Fruit fly (Drosophila melanogaster) whole organism, embryonic: Measurements from ENCODE around the gene CG10747.
A peak's percentile ranks its signal among the peaks of the same experiment; 100 is the strongest.

Source experiments
- Ada2b ChIP-seq: fragments of 200-800 bp; sonication (Bioruptor generic); IDR thresholded peaks from 2 replicates; pipeline ENCODE4 v1.3.6; 2022; ENCODE audit warnings: missing biosample characterization, missing genetic modification characterization
- Antp ChIP-seq: fragments of 200-800 bp; sonication (Bioruptor generic); optimal IDR thresholded peaks from 3 replicates; lab custom pipeline; 2016; ENCODE audit warnings: missing biosample characterization, missing genetic modification characterization
- Atf-2 ChIP-seq: fragments of 200-800 bp; sonication (Bioruptor generic); optimal IDR thresholded peaks from 2 replicates; lab custom pipeline; 2016; ENCODE audit warnings: missing biosample characterization, missing genetic modification characterization
- BtbVII ChIP-seq: fragments of 200-800 bp; sonication (Bioruptor generic); optimal IDR thresholded peaks from 3 replicates; lab custom pipeline; 2017; ENCODE audit warnings: missing biosample characterization, mild to moderate bottlenecking, missing genetic modification characterization
- CG11696 ChIP-seq: fragments of 200-800 bp; sonication (Bioruptor generic); IDR thresholded peaks from 2 replicates; pipeline ENCODE4 v1.3.6; 2022; ENCODE audit warnings: missing biosample characterization, missing genetic modification characterization
- CG12219 ChIP-seq: fragments of 200-800 bp; sonication (Bioruptor generic); optimal IDR thresholded peaks from 3 replicates; lab custom pipeline; 2018; ENCODE audit warnings: missing biosample characterization, mild to moderate bottlenecking, missing genetic modification characterization
- CG12391 ChIP-seq: fragments of 200-800 bp; sonication (Bioruptor generic); optimal IDR thresholded peaks from 3 replicates; lab custom pipeline; 2018; ENCODE audit warnings: missing biosample characterization, mild to moderate bottlenecking, missing genetic modification characterization, moderate library complexity
- CG15011 ChIP-seq: fragments of 200-800 bp; sonication (Bioruptor generic); optimal IDR thresholded peaks from 3 replicates; lab custom pipeline; 2018; ENCODE audit warnings: missing biosample characterization, mild to moderate bottlenecking, missing genetic modification characterization
- CG15514 ChIP-seq: fragments of 200-800 bp; sonication (Bioruptor generic); optimal IDR thresholded peaks from 3 replicates; lab custom pipeline; 2017; ENCODE audit warnings: missing biosample characterization, missing genetic modification characterization, mild to moderate bottlenecking, moderate library complexity, missing genetic modification reagents
- CG1602 ChIP-seq: fragments of 200-800 bp; sonication (Bioruptor generic); optimal IDR thresholded peaks from 3 replicates; lab custom pipeline; 2016; ENCODE audit warnings: missing biosample characterization, missing genetic modification characterization
- CG18619 ChIP-seq: fragments of 200-800 bp; sonication (Bioruptor generic); optimal IDR thresholded peaks from 3 replicates; lab custom pipeline; 2017; ENCODE audit warnings: missing biosample characterization, mild to moderate bottlenecking, missing genetic modification characterization
- CG31388 ChIP-seq: fragments of 200-800 bp; sonication (Bioruptor generic); optimal IDR thresholded peaks from 2 replicates; lab custom pipeline; 2016; ENCODE audit warnings: missing biosample characterization, missing genetic modification characterization
- CG3281 ChIP-seq: fragments of 200-800 bp; sonication (Bioruptor generic); optimal IDR thresholded peaks from 3 replicates; lab custom pipeline; 2017; ENCODE audit warnings: missing biosample characterization, mild to moderate bottlenecking, missing genetic modification characterization
- CG34376 ChIP-seq: fragments of 200-800 bp; sonication (Bioruptor generic); optimal IDR thresholded peaks from 2 replicates; lab custom pipeline; 2018; ENCODE audit warnings: missing biosample characterization, mild to moderate bottlenecking, missing genetic modification characterization
- CG5953 ChIP-seq: fragments of 200-800 bp; sonication (Bioruptor generic); IDR thresholded peaks from 2 replicates; pipeline ENCODE4 v1.3.6; 2022; ENCODE audit warnings: missing biosample characterization, missing genetic modification characterization
- CG6854 ChIP-seq: fragments of 200-800 bp; sonication (Bioruptor generic); optimal IDR thresholded peaks from 3 replicates; lab custom pipeline; 2017; ENCODE audit warnings: missing biosample characterization, mild to moderate bottlenecking, missing genetic modification characterization
- Dfd ChIP-seq, 2 experiments: fragments of >200 bp; optimal IDR thresholded peaks; 2 replicates each; lab custom pipeline; 2017; ENCODE audit warnings: missing biosample characterization in 2 of 2, missing genetic modification characterization in 2 of 2
- Doc3 ChIP-seq: fragments of 200-800 bp; sonication (Bioruptor generic); IDR thresholded peaks from 3 replicates; pipeline ENCODE4 v1.3.6; 2022; ENCODE audit warnings: missing biosample characterization, missing genetic modification characterization; ENCODE audit not compliant: partially characterized antibody
- Dp ChIP-seq: fragments of 200-800 bp; sonication (Bioruptor generic); optimal IDR thresholded peaks from 2 replicates; lab custom pipeline; 2018; ENCODE audit warnings: missing biosample characterization, mild to moderate bottlenecking, missing genetic modification characterization, moderate library complexity
- Hey ChIP-seq: fragments of 200-800 bp; sonication (Bioruptor generic); optimal IDR thresholded peaks from 3 replicates; lab custom pipeline; 2018; ENCODE audit warnings: missing biosample characterization, mild to moderate bottlenecking, missing genetic modification characterization
- HmgD ChIP-seq: fragments of 200-800 bp; sonication (Bioruptor generic); optimal IDR thresholded peaks from 3 replicates; lab custom pipeline; 2016; ENCODE audit warnings: missing biosample characterization, missing genetic modification characterization
- Hr78 ChIP-seq, 2 experiments: fragments of 200-800 bp in 1 of 2; fragments of >200 bp in 1 of 2; sonication (Bioruptor generic) in 1 of 2; optimal IDR thresholded peaks; 2 replicates each; lab custom pipeline; 2017 to 2019; ENCODE audit warnings: missing biosample characterization in 2 of 2, missing genetic modification characterization in 2 of 2, mild to moderate bottlenecking in 1 of 2, moderate library complexity in 1 of 2
- Hsf ChIP-seq: fragments of 200-800 bp; sonication (Bioruptor generic); optimal IDR thresholded peaks from 3 replicates; lab custom pipeline; 2016; ENCODE audit warnings: missing biosample characterization, missing genetic modification characterization
- Jarid2 ChIP-seq: fragments of 200-800 bp; sonication (Bioruptor generic); optimal IDR thresholded peaks from 3 replicates; lab custom pipeline; 2017; ENCODE audit warnings: mild to moderate bottlenecking, missing biosample characterization, missing genetic modification reagents, missing genetic modification characterization
- Lhr ChIP-seq: fragments of 200-800 bp; sonication (Bioruptor generic); optimal IDR thresholded peaks from 3 replicates; lab custom pipeline; 2017; ENCODE audit warnings: mild to moderate bottlenecking, missing biosample characterization, missing genetic modification reagents, missing genetic modification characterization
- Lim3 ChIP-seq: fragments of 200-800 bp; sonication (Bioruptor generic); IDR thresholded peaks from 2 replicates; pipeline ENCODE4 v1.3.6; 2022; ENCODE audit warnings: missing biosample characterization, missing genetic modification characterization
- Med ChIP-seq: fragments of 200-800 bp; sonication (Bioruptor generic); peaks from one replicate; lab custom pipeline; 2016; ENCODE audit warnings: missing biosample characterization, missing genetic modification characterization, mild to moderate bottlenecking, inconsistent platforms, moderate library complexity
- Mes4 ChIP-seq: fragments of 200-800 bp; sonication (Bioruptor generic); optimal IDR thresholded peaks from 2 replicates; lab custom pipeline; 2016; ENCODE audit warnings: missing biosample characterization, missing genetic modification characterization
- Tbp ChIP-seq: fragments of >200 bp; optimal IDR thresholded peaks from 2 replicates; lab custom pipeline; 2018; ENCODE audit warnings: missing biosample characterization, missing genetic modification characterization
- Xrp1 ChIP-seq: fragments of 200-800 bp; sonication (Bioruptor generic); IDR thresholded peaks from 2 replicates; pipeline ENCODE4 v1.3.6; 2022; ENCODE audit warnings: missing biosample characterization, missing genetic modification characterization
- ab ChIP-seq: fragments of 200-800 bp; sonication (Bioruptor generic); optimal IDR thresholded peaks from 2 replicates; lab custom pipeline; 2016; ENCODE audit warnings: missing biosample characterization, missing genetic modification characterization
- abd-A ChIP-seq: fragments of 200-800 bp; sonication (Bioruptor generic); optimal IDR thresholded peaks from 3 replicates; lab custom pipeline; 2019; ENCODE audit warnings: missing biosample characterization, mild to moderate bottlenecking, missing genetic modification characterization, moderate library complexity
- caup ChIP-seq: fragments of 200-800 bp; sonication (Bioruptor generic); optimal IDR thresholded peaks from 3 replicates; lab custom pipeline; 2017; ENCODE audit warnings: missing biosample characterization, mild to moderate bottlenecking, missing genetic modification characterization, moderate library complexity; ENCODE audit not compliant: severe bottlenecking
- eyg ChIP-seq: fragments of 200-800 bp; sonication (Bioruptor generic); optimal IDR thresholded peaks from 3 replicates; lab custom pipeline; 2016; ENCODE audit warnings: missing biosample characterization, missing genetic modification characterization
- gem ChIP-seq: fragments of 200-800 bp; sonication (Bioruptor generic); optimal IDR thresholded peaks from 2 replicates; lab custom pipeline; 2019; ENCODE audit warnings: missing biosample characterization, mild to moderate bottlenecking, missing genetic modification characterization, moderate library complexity
- gsb-n ChIP-seq: fragments of 200-800 bp; sonication (Bioruptor generic); optimal IDR thresholded peaks from 3 replicates; lab custom pipeline; 2018; ENCODE audit warnings: missing biosample characterization, mild to moderate bottlenecking, missing genetic modification characterization
- ham ChIP-seq: fragments of 200-800 bp; sonication (Bioruptor generic); IDR thresholded peaks from 2 replicates; pipeline ENCODE4 v1.3.6; 2022; ENCODE audit warnings: missing biosample characterization, missing genetic modification characterization
- lilli ChIP-seq: fragments of 200-800 bp; sonication (Bioruptor generic); optimal IDR thresholded peaks from 3 replicates; lab custom pipeline; 2016; ENCODE audit warnings: missing biosample characterization, missing genetic modification characterization
- lov ChIP-seq, 2 experiments: fragments of 200-800 bp in 1 of 2; fragments of >200 bp in 1 of 2; sonication (Bioruptor generic) in 1 of 2; IDR thresholded peaks in 1 of 2; optimal IDR thresholded peaks in 1 of 2; 2 replicates in 1 of 2; 3 replicates in 1 of 2; pipeline versions ENCODE4 v1.3.6 to Lab custom; 2017 to 2022; ENCODE audit warnings: missing biosample characterization in 1 of 2, missing genetic modification characterization in 1 of 2
- p53 ChIP-seq: fragments of 200-800 bp; sonication (Bioruptor generic); optimal IDR thresholded peaks from 2 replicates; lab custom pipeline; 2016; ENCODE audit warnings: missing biosample characterization, missing genetic modification characterization
- peb ChIP-seq: fragments of 200-800 bp; sonication (Bioruptor generic); IDR thresholded peaks from 2 replicates; pipeline ENCODE4 v1.3.6; 2022; ENCODE audit warnings: missing biosample characterization, missing genetic modification characterization
- pfk ChIP-seq: fragments of 200-800 bp; sonication (Bioruptor generic); optimal IDR thresholded peaks from 2 replicates; lab custom pipeline; 2018; ENCODE audit warnings: missing biosample characterization, mild to moderate bottlenecking, missing genetic modification characterization, moderate library complexity
- row ChIP-seq: fragments of 200-800 bp; sonication (Bioruptor generic); IDR thresholded peaks from 3 replicates; pipeline ENCODE4 v1.3.6; 2022; ENCODE audit warnings: missing biosample characterization, missing genetic modification characterization
- sima ChIP-seq: fragments of 200-800 bp; sonication (Bioruptor generic); optimal IDR thresholded peaks from 2 replicates; lab custom pipeline; 2016; ENCODE audit warnings: missing biosample characterization, missing genetic modification characterization
- sisA ChIP-seq: fragments of 200-800 bp; sonication (Bioruptor generic); IDR thresholded peaks from 2 replicates; pipeline ENCODE4 v1.3.6; 2022; ENCODE audit warnings: missing biosample characterization, missing genetic modification characterization
- stc ChIP-seq: fragments of 200-800 bp; sonication (Bioruptor generic); IDR thresholded peaks from 2 replicates; pipeline ENCODE4 v1.3.6; 2022; ENCODE audit warnings: missing biosample characterization, missing genetic modification characterization
- unc-4 ChIP-seq: fragments of 200-800 bp; sonication (Bioruptor generic); IDR thresholded peaks from 2 replicates; pipeline ENCODE4 v1.3.6; 2022; ENCODE audit warnings: missing biosample characterization, missing genetic modification characterization; ENCODE audit not compliant: partially characterized antibody
- zfh1 ChIP-seq: fragments of 200-800 bp; sonication (Bioruptor generic); IDR thresholded peaks from 3 replicates; pipeline ENCODE4 v1.3.6; 2022; ENCODE audit warnings: missing biosample characterization, missing genetic modification characterization

The CG10747 gene

dm6 chr2L:20082965-20083855, 7.9 kb downstream of the CG10747 start (continued):
- TF ChIP-seq CG15011 (no peak), row (GFP tag; lab: Robert Waterston, UW) (peak; percentile 27; the same call in 1 of the 3 replicates), BtbVII (GFP tag; lab: Kevin White, UChicago) (peak; percentile 37), HmgD (GFP tag; lab: Kevin White, UChicago) (no peak), CG1602 (GFP tag; lab: Kevin White, UChicago) (peak; percentile 10), pfk (GFP tag; lab: Kevin White, UChicago) (no peak), Hr78 (GFP tag; optimal IDR thresholded peaks at IDR 0.05; lab: Kevin White, UChicago) (peak in 1 of 2 experiments; percentile 90), CG12219 (GFP tag; lab: Kevin White, UChicago) (no peak), CG3281 (GFP tag; lab: Kevin White, UChicago) (peak; percentile 36), Xrp1 (GFP tag; lab: Robert Waterston, UW) (peak; percentile 44; the same call in 1 of the 2 replicates), Ada2b (GFP tag; lab: Robert Waterston, UW) (peak; percentile 26; the same call in 1 of the 2 replicates), eyg (GFP tag; lab: Kevin White, UChicago) (no peak), caup (no peak), Jarid2 (GFP tag; lab: Kevin White, UChicago) (no peak), Atf-2 (GFP tag; lab: Kevin White, UChicago) (no peak), Dp (GFP tag; lab: Kevin White, UChicago) (no peak), stc (GFP tag; lab: Robert Waterston, UW) (no peak), CG11696 (GFP tag; lab: Robert Waterston, UW) (no peak), gem (tag; lab: Kevin White, UChicago) (peak; percentile 45), p53 (no peak), Hey (tag; lab: Kevin White, UChicago) (no peak), Hsf (GFP tag; lab: Kevin White, UChicago) (no peak), gsb-n (tag; lab: Kevin White, UChicago) (no peak), CG18619 (GFP tag; lab: Kevin White, UChicago) (no peak), abd-A (tag; lab: Kevin White, UChicago) (peak; percentile 18), lilli (no peak), sima (GFP tag; lab: Kevin White, UChicago) (no peak), ham (GFP tag; lab: Robert Waterston, UW) (no peak), Lhr (GFP tag; lab: Kevin White, UChicago) (no peak), Mes4 (GFP tag; lab: Kevin White, UChicago) (no peak), CG15514 (GFP tag; lab: Kevin White, UChicago) (no peak), peb (GFP tag; lab: Robert Waterston, UW) (no peak), CG6854 (GFP tag; lab: Kevin White, UChicago) (peak; percentile 9), Tbp (GFP tag; lab: Kevin White, UChicago) (no peak), CG34376 (GFP tag; lab: Kevin White, UChicago) (peak; percentile 43), Dfd (GFP tag; optimal IDR thresholded peaks at IDR 0.05; lab: Kevin White, UChicago) (no peak), Doc3 (GFP tag; lab: Robert Waterston, UW) (no peak), ab (GFP tag; lab: Kevin White, UChicago) (no peak), unc-4 (GFP tag; lab: Robert Waterston, UW) (no peak), lov (optimal IDR thresholded peaks at IDR 0.05; lab: Kevin White, UChicago) (no peak), lov (GFP tag; IDR thresholded peaks at IDR 0.05; lab: Robert Waterston, UW) (no peak), Antp (GFP tag; lab: Kevin White, UChicago) (no peak), CG31388 (GFP tag; lab: Kevin White, UChicago) (no peak), CG5953 (GFP tag; lab: Robert Waterston, UW) (peak; percentile 34; the same call in 1 of the 2 replicates), sisA (GFP tag; lab: Robert Waterston, UW) (no peak), zfh1 (GFP tag; lab: Robert Waterston, UW) (no peak), CG12391 (peak; percentile 9), Lim3 (GFP tag; lab: Robert Waterston, UW) (no peak), Med (GFP tag; lab: Kevin White, UChicago) (peak; percentile 81)
